Fruit fly (Drosophila melanogaster) whole organism, embryonic: ENCODE results near the gene CG14982.

ENCODE experiments used
- ATbp ChIP-seq: fragments of 200-800 bp; sonication (Bioruptor generic); optimal IDR thresholded peaks from 2 replicates; lab custom pipeline; 2017; ENCODE audit warnings: missing biosample characterization, mild to moderate bottlenecking, missing genetic modification characterization, missing genetic modification reagents
- CG13424 ChIP-seq: fragments of 200-800 bp; sonication (Bioruptor generic); optimal IDR thresholded peaks from 2 replicates; lab custom pipeline; 2019; ENCODE audit warnings: missing biosample characterization, mild to moderate bottlenecking, missing genetic modification characterization, moderate library complexity
- CG14710 ChIP-seq: fragments of 200-800 bp; sonication (Bioruptor generic); optimal IDR thresholded peaks from 3 replicates; lab custom pipeline; 2019; ENCODE audit warnings: missing biosample characterization, mild to moderate bottlenecking, missing genetic modification characterization, moderate library complexity
- CG15011 ChIP-seq: fragments of 200-800 bp; sonication (Bioruptor generic); optimal IDR thresholded peaks from 3 replicates; lab custom pipeline; 2018; ENCODE audit warnings: missing biosample characterization, mild to moderate bottlenecking, missing genetic modification characterization
- CG16815 ChIP-seq: fragments of 200-800 bp; sonication (Bioruptor generic); optimal IDR thresholded peaks from 3 replicates; lab custom pipeline; 2017; ENCODE audit warnings: missing biosample characterization, mild to moderate bottlenecking, missing genetic modification characterization
- CG16863 ChIP-seq: fragments of 200-800 bp; sonication (Bioruptor generic); optimal IDR thresholded peaks from 3 replicates; lab custom pipeline; 2016; ENCODE audit warnings: missing biosample characterization, missing genetic modification characterization
- CG2712 ChIP-seq: fragments of 200-800 bp; optimal IDR thresholded peaks from 3 replicates; lab custom pipeline; 2019; ENCODE audit warnings: missing biosample characterization, mild to moderate bottlenecking, missing genetic modification characterization, moderate library complexity
- CG30403 ChIP-seq: fragments of 200-800 bp; sonication (Bioruptor generic); optimal IDR thresholded peaks from 3 replicates; lab custom pipeline; 2016; ENCODE audit warnings: missing biosample characterization, missing genetic modification characterization
- CG30431 ChIP-seq: fragments of 200-800 bp; sonication (Bioruptor generic); optimal IDR thresholded peaks from 2 replicates; lab custom pipeline; 2017; ENCODE audit warnings: missing biosample characterization, missing genetic modification characterization
- CG31441 ChIP-seq: fragments of 200-800 bp; sonication (Bioruptor generic); IDR thresholded peaks from 2 replicates; pipeline ENCODE4 v1.3.6; 2022; ENCODE audit warnings: missing biosample characterization, missing genetic modification characterization
- CG32532 ChIP-seq: fragments of 200-800 bp; sonication (Bioruptor generic); IDR thresholded peaks from 2 replicates; pipeline ENCODE4 v1.3.6; 2022; ENCODE audit warnings: missing biosample characterization, missing genetic modification characterization
- CG32767 ChIP-seq: fragments of 200-800 bp; sonication (Bioruptor generic); IDR thresholded peaks from 2 replicates; pipeline ENCODE4 v1.3.6; 2022; ENCODE audit warnings: missing biosample characterization, missing genetic modification characterization
- CG3838 ChIP-seq: fragments of 200-800 bp; sonication (Bioruptor generic); optimal IDR thresholded peaks from 3 replicates; lab custom pipeline; 2016; ENCODE audit warnings: missing biosample characterization, missing genetic modification characterization
- CG5180 ChIP-seq: fragments of 200-800 bp; sonication (Bioruptor generic); optimal IDR thresholded peaks from 3 replicates; lab custom pipeline; 2017; ENCODE audit warnings: missing biosample characterization, missing genetic modification characterization, mild to moderate bottlenecking, moderate library complexity, missing genetic modification reagents
- CG6689 ChIP-seq: fragments of 200-800 bp; sonication (Bioruptor generic); IDR thresholded peaks from 2 replicates; pipeline ENCODE4 v1.3.6; 2022; ENCODE audit warnings: missing biosample characterization, missing genetic modification characterization
- CG7372 ChIP-seq: fragments of 200-800 bp; sonication (Bioruptor generic); IDR thresholded peaks from 2 replicates; pipeline ENCODE4 v1.3.6; 2022; ENCODE audit warnings: missing biosample characterization, missing genetic modification characterization
- CG8281 ChIP-seq: fragments of 200-800 bp; sonication (Bioruptor generic); optimal IDR thresholded peaks from 2 replicates; lab custom pipeline; 2018; ENCODE audit warnings: missing biosample characterization, mild to moderate bottlenecking, missing genetic modification characterization, moderate library complexity
- CG8290 ChIP-seq, 3 experiments: fragments of 200-800 bp; sonication (Bioruptor generic); optimal IDR thresholded peaks; 2 replicates each; lab custom pipeline; 2016 to 2019; ENCODE audit warnings: missing biosample characterization in 3 of 3, missing genetic modification characterization in 3 of 3, mild to moderate bottlenecking in 2 of 3, moderate library complexity in 1 of 3
- CG9215 ChIP-seq: fragments of 200-800 bp; sonication (Bioruptor generic); IDR thresholded peaks from 2 replicates; pipeline ENCODE4 v1.3.6; 2022; ENCODE audit warnings: missing biosample characterization, missing genetic modification characterization
- CG9727 ChIP-seq: fragments of 200-800 bp; sonication (Bioruptor generic); optimal IDR thresholded peaks from 3 replicates; lab custom pipeline; 2017; ENCODE audit warnings: missing biosample characterization, mild to moderate bottlenecking, missing genetic modification characterization
- CG9797 ChIP-seq: fragments of 200-800 bp; sonication (Bioruptor generic); optimal IDR thresholded peaks from 3 replicates; lab custom pipeline; 2018; ENCODE audit warnings: missing biosample characterization, mild to moderate bottlenecking, missing genetic modification characterization
- D19A ChIP-seq: fragments of 200-800 bp; optimal IDR thresholded peaks from 3 replicates; lab custom pipeline; 2019; ENCODE audit warnings: missing biosample characterization, mild to moderate bottlenecking, missing genetic modification characterization, moderate library complexity
- Dbx ChIP-seq: fragments of 200-800 bp; sonication (Bioruptor generic); IDR thresholded peaks from 3 replicates; pipeline ENCODE4 v1.3.6; 2022; ENCODE audit warnings: missing biosample characterization, missing genetic modification characterization
- HHEX ChIP-seq: fragments of 200-800 bp; sonication (Bioruptor generic); optimal IDR thresholded peaks from 3 replicates; lab custom pipeline; 2017; ENCODE audit warnings: missing biosample characterization, mild to moderate bottlenecking, missing genetic modification characterization, missing genetic modification reagents
- Hand ChIP-seq: fragments of 200-800 bp; sonication (Bioruptor generic); optimal IDR thresholded peaks from 2 replicates; lab custom pipeline; 2017; ENCODE audit warnings: mild to moderate bottlenecking, missing biosample characterization, missing genetic modification reagents, missing genetic modification characterization
- Oaz ChIP-seq: fragments of 200-800 bp; sonication (Bioruptor generic); IDR thresholded peaks from 2 replicates; pipeline ENCODE4 v1.3.6; 2022; ENCODE audit warnings: missing biosample characterization, missing genetic modification characterization
- Poxn ChIP-seq: fragments of 200-800 bp; sonication (Bioruptor generic); IDR thresholded peaks from 2 replicates; pipeline ENCODE4 v1.3.6; 2022; ENCODE audit warnings: missing biosample characterization, missing genetic modification characterization
- Six4 ChIP-seq: fragments of 200-800 bp; sonication (Bioruptor generic); optimal IDR thresholded peaks from 2 replicates; lab custom pipeline; 2016; ENCODE audit warnings: missing biosample characterization, missing genetic modification characterization
- Ssrp ChIP-seq: fragments of 200-800 bp; sonication (Bioruptor generic); optimal IDR thresholded peaks from 2 replicates; lab custom pipeline; 2018; ENCODE audit warnings: missing biosample characterization, mild to moderate bottlenecking, missing genetic modification characterization, moderate library complexity
- Xbp1 ChIP-seq: fragments of 200-800 bp; sonication (Bioruptor generic); optimal IDR thresholded peaks from 3 replicates; lab custom pipeline; 2016; ENCODE audit warnings: missing biosample characterization, mild to moderate bottlenecking, missing genetic modification characterization
- ase ChIP-seq: fragments of 200-800 bp; sonication (Bioruptor generic); IDR thresholded peaks from 3 replicates; pipeline ENCODE4 v1.3.6; 2022; ENCODE audit warnings: missing biosample characterization, missing genetic modification characterization
- az2 ChIP-seq: fragments of 200-800 bp; sonication (Bioruptor generic); optimal IDR thresholded peaks from 3 replicates; lab custom pipeline; 2016; ENCODE audit warnings: missing biosample characterization, missing genetic modification characterization
- corto ChIP-seq: fragments of 200-800 bp; sonication (Bioruptor generic); optimal IDR thresholded peaks from 2 replicates; lab custom pipeline; 2016; ENCODE audit warnings: missing biosample characterization, mild to moderate bottlenecking, missing genetic modification characterization, moderate library complexity
- cwo ChIP-seq: fragments of 200-800 bp; sonication (Bioruptor generic); optimal IDR thresholded peaks from 3 replicates; lab custom pipeline; 2017; ENCODE audit warnings: missing biosample characterization, missing genetic modification characterization, mild to moderate bottlenecking, moderate library complexity, missing genetic modification reagents
- dimm ChIP-seq: fragments of 200-800 bp; sonication (Bioruptor generic); IDR thresholded peaks from 2 replicates; pipeline ENCODE4 v1.3.6; 2022; ENCODE audit warnings: missing biosample characterization, missing genetic modification characterization
- dmrt99B ChIP-seq: fragments of 200-800 bp; sonication (Bioruptor generic); optimal IDR thresholded peaks from 2 replicates; lab custom pipeline; 2018; ENCODE audit warnings: missing biosample characterization, mild to moderate bottlenecking, missing genetic modification characterization, moderate library complexity
- ind ChIP-seq: fragments of 200-800 bp; sonication (Bioruptor generic); optimal IDR thresholded peaks from 3 replicates; lab custom pipeline; 2016; ENCODE audit warnings: missing biosample characterization, missing genetic modification characterization
- lab ChIP-seq: fragments of 200-800 bp; sonication (Bioruptor generic); optimal IDR thresholded peaks from 3 replicates; lab custom pipeline; 2017; ENCODE audit warnings: missing biosample characterization, missing genetic modification characterization, mild to moderate bottlenecking, moderate library complexity, missing genetic modification reagents
- mirr ChIP-seq: fragments of 200-800 bp; sonication (Bioruptor generic); optimal IDR thresholded peaks from 3 replicates; lab custom pipeline; 2018; ENCODE audit warnings: missing biosample characterization, mild to moderate bottlenecking, missing genetic modification characterization
- nerfin-1 ChIP-seq: fragments of 200-800 bp; sonication (Bioruptor generic); optimal IDR thresholded peaks from 3 replicates; lab custom pipeline; 2019; ENCODE audit warnings: missing biosample characterization, mild to moderate bottlenecking, missing genetic modification characterization, moderate library complexity
- nerfin-2 ChIP-seq: fragments of 200-800 bp; sonication (Bioruptor generic); IDR thresholded peaks from 2 replicates; pipeline ENCODE4 v1.3.6; 2022; ENCODE audit warnings: missing biosample characterization, missing genetic modification characterization; ENCODE audit not compliant: partially characterized antibody
- nmo ChIP-seq: fragments of 200-800 bp; sonication (Bioruptor generic); optimal IDR thresholded peaks from 2 replicates; lab custom pipeline; 2018; ENCODE audit warnings: missing biosample characterization, mild to moderate bottlenecking, missing genetic modification characterization, moderate library complexity
- nom ChIP-seq: fragments of 200-800 bp; sonication (Bioruptor generic); optimal IDR thresholded peaks from 2 replicates; lab custom pipeline; 2017; ENCODE audit warnings: missing biosample characterization, missing genetic modification characterization, mild to moderate bottlenecking, moderate library complexity, missing genetic modification reagents
- pb ChIP-seq: fragments of 200-800 bp; sonication (Bioruptor generic); optimal IDR thresholded peaks from 3 replicates; lab custom pipeline; 2016; ENCODE audit warnings: missing biosample characterization, missing genetic modification characterization
- sens ChIP-seq: fragments of 200-800 bp; sonication (Bioruptor generic); peaks from one replicate; lab custom pipeline; 2016; ENCODE audit warnings: missing biosample characterization, missing genetic modification characterization
- tap ChIP-seq: fragments of 200-800 bp; optimal IDR thresholded peaks from 3 replicates; lab custom pipeline; 2019; ENCODE audit warnings: missing biosample characterization, mild to moderate bottlenecking, missing genetic modification characterization, moderate library complexity
- trem ChIP-seq: fragments of 200-800 bp; optimal IDR thresholded peaks from 3 replicates; lab custom pipeline; 2019; ENCODE audit warnings: missing biosample characterization, mild to moderate bottlenecking, missing genetic modification characterization, moderate library complexity
- vfl ChIP-seq: fragments of 200-800 bp; sonication (Bioruptor generic); optimal IDR thresholded peaks from 2 replicates; lab custom pipeline; 2016; ENCODE audit warnings: missing biosample characterization, missing genetic modification characterization
- wdn ChIP-seq: fragments of 200-800 bp; sonication (Bioruptor generic); IDR thresholded peaks from 2 replicates; pipeline ENCODE4 v1.3.6; 2022; ENCODE audit warnings: missing biosample characterization, missing genetic modification characterization

Gene CG14982

DNA sequence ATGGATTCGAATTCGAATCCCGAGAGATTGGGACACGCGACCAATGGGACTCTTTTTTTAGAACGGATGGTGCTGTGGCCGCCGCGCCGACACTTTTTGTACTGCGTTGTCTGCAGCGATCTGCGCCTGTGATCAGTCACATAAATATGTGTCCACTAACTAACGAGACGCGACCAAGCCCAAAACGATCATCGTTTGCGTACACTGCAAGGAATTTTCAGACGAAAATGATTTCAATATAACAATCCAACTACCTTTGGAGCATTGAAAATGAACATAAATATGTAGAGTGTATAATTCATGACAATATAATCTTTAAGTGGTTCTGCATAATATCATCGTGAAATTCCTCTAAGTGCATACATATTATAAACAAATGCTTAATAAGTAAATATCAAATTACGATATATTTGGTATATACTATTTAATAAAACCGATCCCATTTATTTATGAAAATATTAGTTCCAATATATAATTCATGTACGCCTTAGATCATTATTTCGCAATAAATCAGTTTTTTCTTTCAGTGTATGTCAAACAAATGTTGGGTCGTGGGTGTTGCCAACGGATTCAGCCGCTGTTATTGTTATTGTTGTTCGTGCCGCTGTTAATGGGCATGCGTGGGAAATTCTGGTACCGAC, 6.8 kb upstream of the CG14982 start, which contains the start of gene Eip63F-1 (continued):
- TF ChIP-seq trem: peak; percentile 28
- TF ChIP-seq D19A (tag; lab: Kevin White, UChicago): peak; percentile 57
- peak; percentile 68 for TF ChIP-seq tap (tag; lab: Kevin White, UChicago)
- peak; percentile 56 for TF ChIP-seq nerfin-1 (tag; lab: Kevin White, UChicago)
- TF ChIP-seq CG2712: peak; percentile 69
- peak; percentile 74 for TF ChIP-seq CG13424
- TF ChIP-seq nmo (GFP tag; lab: Kevin White, UChicago): peak; percentile 80
- peak; percentile 63 for TF ChIP-seq CG15011 (GFP tag; lab: Kevin White, UChicago)
- 0 out of 2 replicates have a peak, but pooled peaks have one; percentile 16 for TF ChIP-seq CG7372 (GFP tag; lab: Robert Waterston, UW)
- peak; percentile 51 for TF ChIP-seq ATbp
- peak; percentile 71 for TF ChIP-seq dmrt99B (tag; lab: Kevin White, UChicago)
- no peak for TF ChIP-seq pb (GFP tag; lab: Kevin White, UChicago)
- TF ChIP-seq ind (GFP tag; lab: Kevin White, UChicago): peak; percentile 72
- TF ChIP-seq CG32767 (GFP tag; lab: Robert Waterston, UW): peak; percentile 24; the same call in 1 of the 2 replicates
- TF ChIP-seq CG9215 (GFP tag; lab: Robert Waterston, UW): 0 out of 2 replicates have a peak, but pooled peaks have one; percentile 34
- TF ChIP-seq HHEX: peak; percentile 74
- TF ChIP-seq Ssrp (tag; lab: Kevin White, UChicago): peak; percentile 71
- TF ChIP-seq Poxn (GFP tag; lab: Robert Waterston, UW): 0 out of 2 replicates have a peak, but pooled peaks have one; percentile 7
- no peak for TF ChIP-seq CG9797 (GFP tag; lab: Kevin White, UChicago)
- TF ChIP-seq Hand (GFP tag; lab: Kevin White, UChicago): no peak
- 0 out of 3 replicates have a peak, but pooled peaks have one; percentile 13 for TF ChIP-seq ase
- no peak for TF ChIP-seq nom (GFP tag; lab: Kevin White, UChicago)
- no peak for TF ChIP-seq nerfin-2 (GFP tag; lab: Robert Waterston, UW)
- TF ChIP-seq vfl (GFP tag; lab: Kevin White, UChicago): no peak
- peak; percentile 22 for TF ChIP-seq CG16863 (GFP tag; lab: Kevin White, UChicago)
- no peak for TF ChIP-seq CG3838 (GFP tag; lab: Kevin White, UChicago)
- no peak for TF ChIP-seq mirr (GFP tag; lab: Kevin White, UChicago)
- TF ChIP-seq CG16815: peak; percentile 0
- TF ChIP-seq CG31441 (GFP tag; lab: Robert Waterston, UW): peak; percentile 61
- peak; percentile 2 for TF ChIP-seq CG30431 (GFP tag; lab: Kevin White, UChicago)
- TF ChIP-seq CG8290 (GFP tag; optimal IDR thresholded peaks at IDR 0.05; lab: Kevin White, UChicago): no peak
- peak in 1 of 2 experiments; percentile 71 for TF ChIP-seq CG8290 (tag; optimal IDR thresholded peaks at IDR 0.05; lab: Kevin White, UChicago)
- peak; percentile 64 for TF ChIP-seq CG9727 (GFP tag; lab: Kevin White, UChicago)
- peak; percentile 59 for TF ChIP-seq CG5180 (GFP tag; lab: Kevin White, UChicago)
- TF ChIP-seq CG30403 (GFP tag; lab: Kevin White, UChicago): peak; percentile 75
- peak; percentile 27; the same call in 1 of the 2 replicates for TF ChIP-seq CG6689 (GFP tag; lab: Robert Waterston, UW)
- peak; percentile 70 for TF ChIP-seq lab (GFP tag; lab: Kevin White, UChicago)
- peak; percentile 42 for TF ChIP-seq CG14710 (tag; lab: Kevin White, UChicago)
- TF ChIP-seq Xbp1 (GFP tag; lab: Kevin White, UChicago): peak; percentile 63
- TF ChIP-seq Oaz (GFP tag; lab: Robert Waterston, UW): no peak
- TF ChIP-seq corto (GFP tag; lab: Kevin White, UChicago): no peak
- TF ChIP-seq Six4 (GFP tag; lab: Kevin White, UChicago): peak; percentile 22
- no peak for TF ChIP-seq dimm
- TF ChIP-seq cwo: peak; percentile 53
- peak; percentile 45 for TF ChIP-seq az2 (GFP tag; lab: Kevin White, UChicago)
- peak; percentile 29 for TF ChIP-seq sens
- no peak for TF ChIP-seq wdn (GFP tag; lab: Robert Waterston, UW)
- TF ChIP-seq CG32532 (GFP tag; lab: Robert Waterston, UW): peak; percentile 55
- no peak for TF ChIP-seq Dbx (GFP tag; lab: Robert Waterston, UW)
- TF ChIP-seq CG8281 (tag; lab: Kevin White, UChicago): peak; percentile 38
